Worm (Caenorhabditis elegans): Measurements from ENCODE around the gene haf-2.
A peak's percentile ranks its signal among the peaks of the same experiment; 100 is the strongest.

DNA sequence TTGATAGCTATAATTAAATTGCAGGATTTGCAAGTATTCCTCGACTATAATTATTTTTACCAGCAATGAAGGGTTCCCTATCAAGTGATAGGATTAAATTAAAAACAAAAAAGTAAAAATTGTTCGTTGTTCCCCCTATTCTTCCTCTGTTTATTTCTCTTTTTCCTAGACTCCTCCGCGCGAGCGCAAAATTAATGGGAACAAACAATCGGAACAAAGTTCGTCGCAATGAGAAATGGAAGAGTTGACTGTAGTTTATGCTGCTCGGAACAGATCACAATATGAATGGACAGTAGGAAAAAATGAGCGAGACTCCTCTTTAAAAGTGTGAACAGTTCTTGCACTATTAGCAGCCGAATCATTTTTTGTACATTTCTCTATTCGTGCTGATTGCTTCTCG is 15.5 kb downstream of the haf-2 start:
- TF ChIP-seq mdl-1 (tag; optimal IDR thresholded peaks at IDR 0.05) (no peak), elt-2 (tag; optimal IDR thresholded peaks at IDR 0.05) (no peak), ztf-4 (tag; optimal IDR thresholded peaks at IDR 0.05) (no peak), nhr-77 (tag; optimal IDR thresholded peaks at IDR 0.05) (no peak), ceh-16 (tag; optimal IDR thresholded peaks at IDR 0.05) (no peak), nhr-237 (tag; optimal IDR thresholded peaks at IDR 0.05) (no peak), ama-1 (optimal IDR thresholded peaks at IDR 0.05) (peak; percentile 65)
